Worm (Caenorhabditis elegans) whole organism, early embryonic: Measurements from ENCODE around the gene ZK353.3.
"Not testable (repeated sequence)": the region's sequence is repeated elsewhere in the genome, so short reads cannot be mapped to it uniquely, and the experiment has no call there.

Experiments used
- B0310.2 ChIP-seq: sonication (generic microtip); optimal IDR thresholded peaks from 2 replicates; lab custom pipeline; 2016; ENCODE audit warnings: mild to moderate bottlenecking, missing genetic modification characterization, missing compliant biosample characterization
- F13C5.2 ChIP-seq: sonication (generic microtip); optimal IDR thresholded peaks from 2 replicates; lab custom pipeline; 2017; ENCODE audit warnings: mild to moderate bottlenecking, missing genetic modification characterization, inconsistent platforms, missing compliant biosample characterization
- aly-1 ChIP-seq: sonication (generic microtip); optimal IDR thresholded peaks from 2 replicates; lab custom pipeline; 2016; ENCODE audit warnings: missing genetic modification characterization, missing compliant biosample characterization
- ama-1 ChIP-seq: fragments of 150-350 bp; optimal IDR thresholded peaks from 2 replicates; lab custom pipeline; 2014
- ceh-13 ChIP-seq: fragments of 200-800 bp; sonication (Bioruptor generic); optimal IDR thresholded peaks from 2 replicates; lab custom pipeline; 2018; ENCODE audit warnings: mild to moderate bottlenecking, missing genetic modification characterization, missing compliant biosample characterization
- ceh-36 ChIP-seq: sonication (generic microtip); optimal IDR thresholded peaks from 2 replicates; lab custom pipeline; 2016; ENCODE audit warnings: missing genetic modification characterization, inconsistent platforms, missing compliant biosample characterization
- ets-7 ChIP-seq: sonication (generic microtip); optimal IDR thresholded peaks from 2 replicates; lab custom pipeline; 2016; ENCODE audit warnings: missing genotype, missing genetic modification characterization, missing compliant biosample characterization
- flt-1 ChIP-seq: fragments of 200-800 bp; sonication (Bioruptor generic); IDR thresholded peaks from 2 replicates; pipeline ENCODE4 v1.3.6; 2022; ENCODE audit warnings: missing genetic modification characterization, missing compliant biosample characterization
- hmbx-1 ChIP-seq: sonication (generic microtip); optimal IDR thresholded peaks from 2 replicates; lab custom pipeline; 2016; ENCODE audit warnings: mild to moderate bottlenecking, missing genetic modification characterization, missing compliant biosample characterization
- hmg-4 ChIP-seq: fragments of 200-800 bp; sonication (Bioruptor generic); optimal IDR thresholded peaks from 2 replicates; lab custom pipeline; 2018; ENCODE audit warnings: mild to moderate bottlenecking, missing genetic modification characterization, missing compliant biosample characterization
- hnd-1 ChIP-seq: sonication (generic microtip); optimal IDR thresholded peaks from 2 replicates; lab custom pipeline; 2016; ENCODE audit warnings: missing genetic modification characterization, missing compliant biosample characterization
- pes-1 ChIP-seq: fragments of 200-800 bp; sonication (Bioruptor generic); IDR thresholded peaks from 2 replicates; pipeline ENCODE4 v1.3.6; 2022; ENCODE audit warnings: missing genetic modification reagents, missing genetic modification characterization, missing compliant biosample characterization
- scrt-1 ChIP-seq: fragments of 200-800 bp; sonication (Bioruptor generic); IDR thresholded peaks from 2 replicates; pipeline ENCODE4 v1.3.6; 2022; ENCODE audit warnings: missing genetic modification characterization, missing compliant biosample characterization
- sea-1 ChIP-seq: fragments of 200-800 bp; sonication (Bioruptor generic); conservative IDR thresholded peaks from 2 replicates; pipeline ENCODE4 v1.3.6; 2022; ENCODE audit warnings: missing genetic modification characterization, missing compliant biosample characterization
- tbx-11 ChIP-seq: fragments of 200-800 bp; sonication (Bioruptor generic); IDR thresholded peaks from 2 replicates; pipeline ENCODE4 v1.3.6; 2022; ENCODE audit warnings: missing genetic modification characterization, missing compliant biosample characterization
- tbx-37 ChIP-seq: fragments of 200-800 bp; sonication (Bioruptor generic); conservative IDR thresholded peaks from 2 replicates; pipeline ENCODE4 v1.3.6; 2022; ENCODE audit warnings: missing genetic modification reagents, missing genetic modification characterization, missing compliant biosample characterization
- tra-4 ChIP-seq: sonication (generic microtip); optimal IDR thresholded peaks from 2 replicates; lab custom pipeline; 2017; ENCODE audit warnings: missing genetic modification characterization, missing compliant biosample characterization

The ZK353.3 gene

DNA sequence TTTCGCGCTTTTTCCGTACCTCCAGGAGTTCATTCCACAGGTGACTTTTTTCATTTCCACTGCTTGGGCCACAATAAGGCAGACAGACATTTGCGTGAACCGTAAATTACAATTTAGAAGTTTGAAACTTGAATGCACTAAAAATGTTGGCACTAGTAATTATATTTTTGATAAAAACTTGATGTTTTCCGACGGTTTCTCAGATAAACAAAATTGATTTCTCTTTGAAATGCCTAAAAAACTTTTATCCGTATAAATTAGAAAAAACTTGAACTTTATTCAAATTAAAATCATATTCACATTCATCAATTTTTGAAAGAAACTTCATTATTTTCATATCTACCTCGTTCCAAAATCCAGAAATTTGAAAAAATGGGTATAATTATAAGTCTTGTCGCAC is at the start of gene ZK353.3:
Gene ZK353.3, plus strand, starts transcription at position 301 of the 400 bp plus-strand sequence.
- no peak for TF ChIP-seq aly-1 (tag; lab: Kevin White, UChicago)
- no peak for TF ChIP-seq B0310.2 (tag; lab: Kevin White, UChicago)
- TF ChIP-seq hnd-1 (tag; lab: Kevin White, UChicago) = no peak
- no peak for TF ChIP-seq ama-1
- TF ChIP-seq scrt-1 (GFP tag; lab: Robert Waterston, UW) = no peak
- no peak for TF ChIP-seq F13C5.2 (tag; lab: Kevin White, UChicago)
- no peak for TF ChIP-seq tra-4 (tag; lab: Kevin White, UChicago)

DNA sequence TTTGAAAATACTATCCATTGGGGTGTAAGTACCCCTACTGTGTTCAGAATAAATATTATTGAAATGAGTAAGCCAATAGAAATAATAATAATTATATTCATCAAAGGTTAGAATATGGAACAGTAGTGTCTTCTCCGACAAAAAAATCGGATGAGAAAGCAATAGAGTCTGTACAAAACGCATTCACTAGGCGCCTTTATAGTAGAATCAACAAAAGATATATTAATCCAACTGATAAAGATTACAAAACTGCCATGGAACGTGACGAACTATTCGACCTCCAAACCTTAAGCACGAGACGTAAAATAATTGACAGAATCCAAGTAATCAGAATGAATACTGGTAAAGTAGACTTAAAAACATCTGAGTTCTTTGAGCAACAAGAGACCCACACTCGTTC is 48.0 kb upstream of the ZK353.3 start, which contains the start of gene clc-29:
Gene clc-29, minus strand, starts transcription at position 101 of the 400 bp plus-strand sequence.
- not testable (repeated sequence) for TF ChIP-seq sea-1; tbx-37 (GFP tag; lab: Robert Waterston, UW); ceh-13 (GFP tag; lab: Kevin White, UChicago)

DNA sequence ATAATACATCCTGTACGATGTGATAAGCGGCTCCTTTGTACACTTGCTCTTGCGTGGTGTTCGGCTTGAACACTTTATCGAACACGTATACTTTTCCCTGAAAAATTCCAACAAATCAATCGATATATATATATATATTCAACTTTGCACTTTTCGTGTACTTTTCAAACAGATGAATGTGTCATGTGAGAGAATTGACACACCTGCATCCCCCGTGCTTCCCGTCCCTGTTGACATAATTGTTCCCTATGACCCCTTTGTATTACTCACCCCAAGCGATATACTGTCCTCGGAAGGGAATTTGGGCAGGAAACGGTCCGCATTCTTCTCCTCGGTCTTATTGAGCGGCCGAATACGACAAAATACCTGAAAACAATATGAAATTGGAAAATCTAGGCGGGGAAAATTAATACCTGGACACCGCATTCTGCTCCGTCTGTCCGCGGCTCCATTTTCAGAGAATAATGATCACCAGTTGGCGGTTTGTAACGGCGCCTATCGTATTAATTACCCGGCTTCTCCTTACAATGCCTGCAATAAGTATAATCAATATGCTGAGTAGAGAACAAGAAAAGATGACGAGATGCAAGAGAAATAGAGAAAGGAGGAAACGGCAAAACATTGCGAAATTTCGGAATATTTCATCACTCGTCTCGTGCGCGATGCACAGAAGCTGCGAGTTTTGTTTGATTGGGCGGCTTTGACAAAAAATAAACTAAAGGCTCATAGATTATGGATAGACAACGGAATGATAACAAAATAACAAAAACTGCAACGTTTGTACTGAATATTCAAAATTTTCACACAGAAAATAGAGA is 40.9 kb upstream of the ZK353.3 start, which contains the start of gene unc-116:
Gene unc-116, minus strand, starts transcription at position 531 of the 818 bp plus-strand sequence.
- TF ChIP-seq hmg-4 (GFP tag; lab: Kevin White, UChicago) (peak; percentile 63), ets-7 (tag; lab: Kevin White, UChicago) (no peak), F13C5.2 (tag; lab: Kevin White, UChicago) (no peak), ceh-13 (GFP tag; lab: Kevin White, UChicago) (no peak), B0310.2 (tag; lab: Kevin White, UChicago) (no peak), scrt-1 (GFP tag; lab: Robert Waterston, UW) (no peak)

DNA sequence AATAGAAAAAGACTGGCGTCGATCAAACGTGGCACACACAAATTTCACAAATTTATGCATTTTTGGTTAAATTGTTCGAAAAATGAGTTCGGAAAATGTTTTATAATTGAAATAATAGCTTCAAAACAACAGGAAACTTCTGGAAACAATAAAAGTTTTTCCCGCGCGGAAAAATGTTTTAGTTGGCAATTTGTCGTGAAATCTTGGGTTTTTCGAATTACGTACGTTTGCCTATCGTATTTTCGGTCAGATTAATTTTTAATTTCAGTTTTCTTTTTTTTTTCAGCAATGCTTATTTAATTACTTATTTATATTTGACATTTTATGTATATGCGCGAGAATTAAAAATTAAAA is 40.3 kb upstream of the ZK353.3 start:
- TF ChIP-seq hnd-1 (tag; lab: Kevin White, UChicago) = no peak
- no peak for TF ChIP-seq ama-1
- TF ChIP-seq hmbx-1 (tag; lab: Kevin White, UChicago) = no peak
- no peak for TF ChIP-seq scrt-1 (GFP tag; lab: Robert Waterston, UW)
- TF ChIP-seq hmg-4 (GFP tag; lab: Kevin White, UChicago) = no peak
- TF ChIP-seq sea-1 = no peak
- TF ChIP-seq tra-4 (tag; lab: Kevin White, UChicago) = no peak
- TF ChIP-seq tbx-11 (GFP tag; lab: Robert Waterston, UW) = no peak
- no peak for TF ChIP-seq ceh-36 (tag; lab: Kevin White, UChicago)
- TF ChIP-seq pes-1 (GFP tag; lab: Robert Waterston, UW) = no peak
- no peak for TF ChIP-seq F13C5.2 (tag; lab: Kevin White, UChicago)
- TF ChIP-seq tbx-37 (GFP tag; lab: Robert Waterston, UW) = no peak
- TF ChIP-seq ceh-13 (GFP tag; lab: Kevin White, UChicago) = no peak
- TF ChIP-seq B0310.2 (tag; lab: Kevin White, UChicago) = no peak
- TF ChIP-seq flt-1 (GFP tag; lab: Robert Waterston, UW) = no peak
- TF ChIP-seq ets-7 (tag; lab: Kevin White, UChicago) = no peak
- TF ChIP-seq aly-1 (tag; lab: Kevin White, UChicago) = no peak

DNA sequence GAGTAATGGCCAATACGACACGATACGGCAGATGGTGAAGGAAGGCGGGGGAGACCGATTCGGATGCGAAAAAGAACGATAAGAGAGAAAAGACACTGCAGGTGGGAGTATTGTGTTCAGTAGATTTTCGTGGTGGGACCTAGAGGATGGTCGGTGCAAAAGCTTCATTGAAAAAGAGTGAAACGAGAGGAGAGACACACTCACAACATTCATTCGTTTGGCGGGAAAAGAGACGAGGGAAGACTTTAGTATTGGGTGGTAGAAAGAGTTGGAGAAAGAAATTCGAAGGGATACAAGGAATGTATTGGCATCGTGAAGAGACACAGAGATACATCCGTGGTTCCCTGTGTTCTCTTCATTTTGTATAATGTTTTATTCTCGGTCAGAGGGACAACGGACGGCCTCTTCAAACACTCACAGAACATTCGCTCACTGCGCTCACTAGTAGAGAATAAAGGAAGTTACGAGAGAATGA is 39.3 kb upstream of the ZK353.3 start:
- peak; percentile 78 for TF ChIP-seq hmg-4 (GFP tag; lab: Kevin White, UChicago)
- no peak for TF ChIP-seq hnd-1 (tag; lab: Kevin White, UChicago)
- TF ChIP-seq ets-7 (tag; lab: Kevin White, UChicago) = no peak
- TF ChIP-seq tbx-11 (GFP tag; lab: Robert Waterston, UW) = no peak
- peak; percentile 49 for TF ChIP-seq F13C5.2 (tag; lab: Kevin White, UChicago)
- TF ChIP-seq aly-1 (tag; lab: Kevin White, UChicago) = peak; percentile 72
- no peak for TF ChIP-seq tra-4 (tag; lab: Kevin White, UChicago)

DNA sequence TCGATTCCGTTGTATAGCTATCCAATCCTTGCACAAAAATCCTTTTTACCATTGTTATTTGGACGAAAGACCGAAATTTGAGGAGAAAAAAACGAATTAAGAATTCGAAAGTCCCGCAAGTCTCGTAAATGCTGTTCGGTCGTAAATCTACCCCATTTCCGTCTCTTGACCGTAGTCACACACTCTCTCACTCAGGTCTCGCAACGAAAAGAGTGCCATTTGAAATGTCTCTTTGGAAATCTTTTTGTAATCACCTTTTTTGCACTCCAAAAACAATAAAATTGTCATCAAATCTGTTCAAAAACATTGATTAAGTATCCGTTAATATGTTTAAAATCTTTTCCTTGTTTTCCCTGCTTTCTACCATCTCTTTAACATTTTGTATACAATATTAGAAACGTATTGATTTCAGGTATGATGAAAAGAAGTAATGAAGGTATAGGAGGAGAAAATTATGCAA is 37.5 kb upstream of the ZK353.3 start, which contains the start of the genes R05D3.8 and rfp-1:
Gene R05D3.8, minus strand, starts transcription at position 115 of the 460 bp plus-strand sequence.
Gene rfp-1, plus strand, starts transcription at position 410 of the 460 bp plus-strand sequence.
- no peak for TF ChIP-seq hmbx-1 (tag; lab: Kevin White, UChicago)
- no peak for TF ChIP-seq F13C5.2 (tag; lab: Kevin White, UChicago)
- TF ChIP-seq ets-7 (tag; lab: Kevin White, UChicago) = no peak
- TF ChIP-seq ama-1 = no peak
- TF ChIP-seq B0310.2 (tag; lab: Kevin White, UChicago) = no peak
- TF ChIP-seq hmg-4 (GFP tag; lab: Kevin White, UChicago) = no peak
- TF ChIP-seq sea-1 = no peak
- TF ChIP-seq ceh-13 (GFP tag; lab: Kevin White, UChicago) = no peak
- TF ChIP-seq scrt-1 (GFP tag; lab: Robert Waterston, UW) = no peak
- TF ChIP-seq ceh-36 (tag; lab: Kevin White, UChicago) = no peak
- no peak for TF ChIP-seq tbx-37 (GFP tag; lab: Robert Waterston, UW)
- no peak for TF ChIP-seq tbx-11 (GFP tag; lab: Robert Waterston, UW)
- TF ChIP-seq pes-1 (GFP tag; lab: Robert Waterston, UW) = no peak
- no peak for TF ChIP-seq flt-1 (GFP tag; lab: Robert Waterston, UW)
- TF ChIP-seq aly-1 (tag; lab: Kevin White, UChicago) = no peak
- no peak for TF ChIP-seq hnd-1 (tag; lab: Kevin White, UChicago)
- no peak for TF ChIP-seq tra-4 (tag; lab: Kevin White, UChicago)
